Worm (Caenorhabditis elegans): ENCODE measurements around the gene F14D2.14.

Gene F14D2.14

ce11 chrII:3318839-3319238 lies 29.0 kb downstream of the F14D2.14 start (continued):
- no peak for TF ChIP-seq cey-2 (tag; optimal IDR thresholded peaks at IDR 0.05; ENCODE audit: borderline replicate concordance, insufficient read depth)
- no peak for TF ChIP-seq F49E8.2 (tag; optimal IDR thresholded peaks at IDR 0.05; ENCODE audit: borderline replicate concordance)
- no peak for TF ChIP-seq vab-7 (GFP tag; IDR thresholded peaks at IDR 0.05)
- TF ChIP-seq nhr-10 (tag; optimal IDR thresholded peaks at IDR 0.05), result no peak
- no peak for TF ChIP-seq zag-1 (tag; optimal IDR thresholded peaks at IDR 0.05)
- no peak for TF ChIP-seq ceh-44 (GFP tag; IDR thresholded peaks at IDR 0.05)
- peak; percentile 33 for TF ChIP-seq pqm-1 (tag; optimal IDR thresholded peaks at IDR 0.05)
- TF ChIP-seq nhr-42 (GFP tag; IDR thresholded peaks at IDR 0.05), result no peak
- no peak for TF ChIP-seq daf-8 (GFP tag; IDR thresholded peaks at IDR 0.05)

ce11 chrII:3313442-3313841 lies 34.3 kb downstream of the F14D2.14 start, which contains the start of gene F39E9.6:
F39E9.6 (minus strand) TSS chrII:3313542.
- no peak for TF ChIP-seq nhr-6 (tag; optimal IDR thresholded peaks at IDR 0.05)
- TF ChIP-seq F49E8.2 (tag; optimal IDR thresholded peaks at IDR 0.05; ENCODE audit: borderline replicate concordance), result no peak

- no peak for TF ChIP-seq mxl-2 (GFP tag; conservative IDR thresholded peaks at IDR 0.05)
- TF ChIP-seq T26A8.4 (GFP tag; IDR thresholded peaks at IDR 0.05), result no peak
- TF ChIP-seq hmg-1.1 (GFP tag; IDR thresholded peaks at IDR 0.05), result no peak
- TF ChIP-seq pqm-1 (tag; optimal IDR thresholded peaks at IDR 0.05), result peak; percentile 56
- no peak for TF ChIP-seq nhr-102 (tag; optimal IDR thresholded peaks at IDR 0.05)
- no peak for TF ChIP-seq nhr-11 (tag; optimal IDR thresholded peaks at IDR 0.05)
- no peak for TF ChIP-seq ceh-32 (tag; optimal IDR thresholded peaks at IDR 0.05; ENCODE audit: poor library complexity)
- no peak for TF ChIP-seq rbr-2 (tag; optimal IDR thresholded peaks at IDR 0.05)
- no peak for TF ChIP-seq pha-4 (GFP tag; IDR thresholded peaks at IDR 0.05)
- TF ChIP-seq pha-4 (tag; optimal IDR thresholded peaks at IDR 0.05), result no peak
- TF ChIP-seq zip-11 (GFP tag; IDR thresholded peaks at IDR 0.05), result no peak
- peak; percentile 40 for TF ChIP-seq lin-38 (GFP tag; IDR thresholded peaks at IDR 0.05)
- TF ChIP-seq madf-9 (GFP tag; conservative IDR thresholded peaks at IDR 0.05), result no peak
- peak; percentile 13; the same call in 1 of the 2 replicates for TF ChIP-seq dmd-6 (GFP tag; IDR thresholded peaks at IDR 0.05)
- TF ChIP-seq lin-1 (GFP tag; IDR thresholded peaks at IDR 0.05), result no peak
- no peak for TF ChIP-seq tra-1 (GFP tag; IDR thresholded peaks at IDR 0.05)
- no peak for TF ChIP-seq fos-1 (tag; optimal IDR thresholded peaks at IDR 0.05)
- peak; percentile 69 for TF ChIP-seq duxl-1 (tag; optimal IDR thresholded peaks at IDR 0.05; ENCODE audit: poor library complexity)
- no peak for TF ChIP-seq egl-43 (GFP tag; IDR thresholded peaks at IDR 0.05)
- no peak for TF ChIP-seq daf-16 (GFP tag; optimal IDR thresholded peaks at IDR 0.05)
- TF ChIP-seq daf-16 (tag; optimal IDR thresholded peaks at IDR 0.05), result peak; percentile 11
- no peak for TF ChIP-seq mes-2 (tag; optimal IDR thresholded peaks at IDR 0.05; ENCODE audit: poor library complexity, severe bottlenecking)
- no peak for TF ChIP-seq unc-39 (tag; optimal IDR thresholded peaks at IDR 0.05)
- TF ChIP-seq zip-2 (tag; optimal IDR thresholded peaks at IDR 0.05), result no peak
- TF ChIP-seq nhr-28 (tag; optimal IDR thresholded peaks at IDR 0.05), result peak; percentile 23
- TF ChIP-seq tag-97 (GFP tag; IDR thresholded peaks at IDR 0.05), result no peak
- no peak for TF ChIP-seq hif-1 (tag; optimal IDR thresholded peaks at IDR 0.05)
- TF ChIP-seq dmd-8 (GFP tag; IDR thresholded peaks at IDR 0.05), result no peak
- no peak for TF ChIP-seq nhr-6 (tag; optimal IDR thresholded peaks at IDR 0.05)
- TF ChIP-seq vab-7 (GFP tag; IDR thresholded peaks at IDR 0.05), result no peak
- no peak for TF ChIP-seq F49E8.2 (tag; optimal IDR thresholded peaks at IDR 0.05; ENCODE audit: borderline replicate concordance)
Observed at ce11 chrII:3310957-3311657, 36.7 kb downstream of the F14D2.14 start.

All from whole organism, L4 larva.